Fruit fly (Drosophila melanogaster): Measurements from ENCODE around the gene Vml.

Vml gene

dm6 chrX:2305842-2306300 lies 30.2 kb downstream of the Vml start (continued):
- no peak for TF ChIP-seq crp (GFP tag; optimal IDR thresholded peaks at IDR 0.05)
- TF ChIP-seq HLH4C (GFP tag; IDR thresholded peaks at IDR 0.05; ENCODE audit: partially characterized antibody): no peak; the same call in 2 of the 3 replicates
- peak; percentile 79 for TF ChIP-seq z (GFP tag; IDR thresholded peaks at IDR 0.05)
- TF ChIP-seq ewg (GFP tag; optimal IDR thresholded peaks at IDR 0.05): no peak
- peak; percentile 16 for TF ChIP-seq mirr (GFP tag; optimal IDR thresholded peaks at IDR 0.05)
- no peak for TF ChIP-seq CG33557 (GFP tag; optimal IDR thresholded peaks at IDR 0.05)
- peak; percentile 91 to 96 for TF ChIP-seq Trl (optimal IDR thresholded peaks at IDR 0.05)
- no peak for TF ChIP-seq Trl (GFP tag; optimal IDR thresholded peaks at IDR 0.05)
- peak; percentile 19 for TF ChIP-seq Deaf1 (tag; optimal IDR thresholded peaks at IDR 0.05)
- no peak for TF ChIP-seq sna (GFP tag; IDR thresholded peaks at IDR 0.05; ENCODE audit: partially characterized antibody)
- no peak for TF ChIP-seq CG12236 (GFP tag; optimal IDR thresholded peaks at IDR 0.05)
- peak; percentile 24 for TF ChIP-seq HmgD (GFP tag; optimal IDR thresholded peaks at IDR 0.05)
- TF ChIP-seq CG16863 (GFP tag; optimal IDR thresholded peaks at IDR 0.05): no peak
- TF ChIP-seq Aef1 (GFP tag; IDR thresholded peaks at IDR 0.05): peak; percentile 61
- peak; percentile 99 for TF ChIP-seq CG4360 (GFP tag; IDR thresholded peaks at IDR 0.05)
- peak; percentile 71 for TF ChIP-seq sug (tag; optimal IDR thresholded peaks at IDR 0.05)
- TF ChIP-seq mam (GFP tag; optimal IDR thresholded peaks at IDR 0.05): no peak
- peak; percentile 24; the same call in 1 of the 3 replicates for TF ChIP-seq CG34224 (GFP tag; IDR thresholded peaks at IDR 0.05; ENCODE audit: partially characterized antibody)
- no peak for TF ChIP-seq CG7963 (GFP tag; IDR thresholded peaks at IDR 0.05; ENCODE audit: partially characterized antibody)
- peak; percentile 5 for TF ChIP-seq salm (tag; optimal IDR thresholded peaks at IDR 0.05)
- TF ChIP-seq ranshi (GFP tag; IDR thresholded peaks at IDR 0.05): no peak
- no peak for TF ChIP-seq fd102C (GFP tag; optimal IDR thresholded peaks at IDR 0.05)
- no peak for TF ChIP-seq her (GFP tag; optimal IDR thresholded peaks at IDR 0.05)
- TF ChIP-seq Scr (GFP tag; IDR thresholded peaks at IDR 0.05; ENCODE audit: partially characterized antibody): peak; percentile 26; the same call in 1 of the 2 replicates
- TF ChIP-seq lilli (GFP tag; optimal IDR thresholded peaks at IDR 0.05): no peak
- TF ChIP-seq Fer3 (tag; optimal IDR thresholded peaks at IDR 0.05): no peak
- TF ChIP-seq CG11723 (GFP tag; optimal IDR thresholded peaks at IDR 0.05): no peak
- TF ChIP-seq Sry-β (GFP tag; optimal IDR thresholded peaks at IDR 0.05): no peak
- TF ChIP-seq Mrtf (GFP tag; IDR thresholded peaks at IDR 0.05): no peak
- peak; percentile 10; the same call in 1 of the 2 replicates for TF ChIP-seq vvl (GFP tag; IDR thresholded peaks at IDR 0.05)
- TF ChIP-seq HLHmδ (GFP tag; optimal IDR thresholded peaks at IDR 0.05): peak; percentile 48
- peak; percentile 52; the same call in 1 of the 2 replicates for TF ChIP-seq CG13287 (GFP tag; IDR thresholded peaks at IDR 0.05; ENCODE audit: partially characterized antibody)
- no peak for TF ChIP-seq CG11085 (GFP tag; IDR thresholded peaks at IDR 0.05)
- TF ChIP-seq zen (tag; optimal IDR thresholded peaks at IDR 0.05): no peak
- peak; percentile 27; the same call in 1 of the 2 replicates for TF ChIP-seq unc-4 (GFP tag; IDR thresholded peaks at IDR 0.05; ENCODE audit: partially characterized antibody)
- no peak for TF ChIP-seq H15 (GFP tag; IDR thresholded peaks at IDR 0.05)
- peak; percentile 73 for TF ChIP-seq crol (GFP tag; IDR thresholded peaks at IDR 0.05)
- no peak for TF ChIP-seq pan (optimal IDR thresholded peaks at IDR 0.05)
- TF ChIP-seq pan (GFP tag; optimal IDR thresholded peaks at IDR 0.05 in 1 of 2, IDR thresholded peaks at IDR 0.05 in 1 of 2): peak in 1 of 2 experiments; percentile 11
- peak; percentile 61 for TF ChIP-seq CG34376 (GFP tag; optimal IDR thresholded peaks at IDR 0.05)
- no peak for TF ChIP-seq dimm (GFP tag; IDR thresholded peaks at IDR 0.05)
- peak; percentile 31 for TF ChIP-seq CG10543 (GFP tag; optimal IDR thresholded peaks at IDR 0.05)
- TF ChIP-seq CG2678 (tag; optimal IDR thresholded peaks at IDR 0.05): no peak
- peak in 1 of 2 experiments; percentile 30 for TF ChIP-seq Hr78 (GFP tag; optimal IDR thresholded peaks at IDR 0.05)
- TF ChIP-seq CG17361 (GFP tag; IDR thresholded peaks at IDR 0.05): no peak
- TF ChIP-seq CG13123 (GFP tag; optimal IDR thresholded peaks at IDR 0.05): no peak
- peak; percentile 45 for TF ChIP-seq D19A (tag; optimal IDR thresholded peaks at IDR 0.05)
- TF ChIP-seq CG13296 (GFP tag; optimal IDR thresholded peaks at IDR 0.05): no peak
- TF ChIP-seq croc (GFP tag; conservative IDR thresholded peaks at IDR 0.05): no peak
- no peak for TF ChIP-seq nerfin-1 (tag; optimal IDR thresholded peaks at IDR 0.05)

Measured in whole organism, embryonic.